Worm (Caenorhabditis elegans) whole organism, L2 larva: ENCODE results near the gene F28H7.3.

Experiments used
- ama-1 ChIP-seq: fragments of 150-350 bp; optimal IDR thresholded peaks from 2 replicates; lab custom pipeline; 2018; ENCODE audit warnings: inconsistent platforms
- lsy-2 ChIP-seq, 2 experiments: fragments of 150-350 bp in 1 of 2; sonication (generic microtip) in 1 of 2; optimal IDR thresholded peaks; 2 replicates each; lab custom pipeline; 2014 to 2017; ENCODE audit warnings: missing biosample characterization in 2 of 2, missing genetic modification characterization in 2 of 2
- snpc-4 ChIP-seq: fragments of 150-350 bp; optimal IDR thresholded peaks from 2 replicates; lab custom pipeline; 2014; ENCODE audit warnings: missing biosample characterization, missing genetic modification characterization
- zag-1 ChIP-seq: fragments of 150-350 bp; optimal IDR thresholded peaks from 2 replicates; lab custom pipeline; 2014; ENCODE audit warnings: missing biosample characterization, missing genetic modification characterization

DNA sequence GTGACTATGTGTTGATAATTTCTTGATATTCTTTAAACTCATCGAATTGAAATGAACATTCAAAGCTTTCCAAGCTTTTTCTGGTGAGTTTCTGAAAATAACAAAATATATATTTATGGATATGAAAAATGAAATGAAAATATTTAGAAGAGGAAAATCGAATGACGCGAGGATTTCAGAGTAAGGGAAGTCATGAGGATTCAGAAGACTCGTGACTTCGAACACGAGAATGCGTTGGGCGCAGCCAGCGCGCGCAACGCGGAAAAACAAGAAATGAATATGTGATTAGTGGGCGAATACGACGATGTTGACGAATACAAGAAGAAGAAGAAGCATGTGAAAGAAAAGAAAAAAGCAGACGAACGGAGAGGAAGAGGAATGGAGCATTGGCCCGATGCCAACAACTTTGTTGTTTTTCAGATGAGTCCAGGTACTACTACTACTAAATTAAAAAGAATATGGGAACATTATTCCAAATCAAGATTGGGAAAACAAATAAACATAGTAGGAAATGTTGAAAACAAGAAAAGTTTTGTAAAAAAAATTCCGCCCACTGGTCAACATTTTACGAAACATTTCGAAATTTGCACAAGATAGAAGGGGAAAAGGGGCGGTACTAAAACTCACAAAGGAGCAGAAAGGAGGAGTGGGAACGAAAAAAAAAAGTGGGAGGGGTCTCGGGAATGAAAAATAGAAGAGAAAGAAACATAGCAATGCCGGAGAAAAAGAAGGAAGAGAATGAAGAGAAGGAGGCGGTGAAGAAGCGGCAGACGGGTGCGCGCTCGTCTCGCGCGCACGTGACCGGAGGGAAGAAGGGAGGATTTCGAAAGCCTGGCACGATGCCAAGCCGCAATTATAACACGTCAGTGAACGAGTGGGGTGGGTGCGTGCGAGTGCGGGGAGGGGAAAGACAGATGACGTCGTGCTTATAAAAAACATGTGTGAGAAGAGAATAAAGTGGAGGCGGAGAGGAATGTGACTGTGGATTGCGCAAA lies 35.1 kb downstream of the F28H7.3 start:
- TF ChIP-seq snpc-4 (tag; lab: Kevin White, UChicago): peak; percentile 95
- TF ChIP-seq lsy-2 (tag; optimal IDR thresholded peaks at IDR 0.05; lab: Kevin White, UChicago): peak; percentile 42 to 90
- TF ChIP-seq ama-1 (lab: Kevin White, UChicago): peak; percentile 81
- TF ChIP-seq zag-1: peak; percentile 94
